Worm (Caenorhabditis elegans) whole organism, young adult: ENCODE data around the gene T08G5.2.

Experiments used
- F37B4.10 ChIP-seq: fragments of 200-800 bp; sonication (Bioruptor generic); IDR thresholded peaks from 2 replicates; pipeline ENCODE4 v1.3.6; 2022; ENCODE audit warnings: missing genetic modification characterization, missing compliant biosample characterization
- F55B11.4 ChIP-seq: sonication (generic microtip); optimal IDR thresholded peaks from 2 replicates; lab custom pipeline; 2016; ENCODE audit warnings: missing compliant biosample characterization, missing genetic modification characterization, borderline replicate concordance; ENCODE audit not compliant: insufficient read depth
- T07F8.4 ChIP-seq: sonication (generic microtip); optimal IDR thresholded peaks from 2 replicates; lab custom pipeline; 2016; ENCODE audit warnings: mild to moderate bottlenecking, missing genetic modification characterization, moderate library complexity, missing compliant biosample characterization
- Y95B8A.8 ChIP-seq: fragments of 200-800 bp; sonication (Bioruptor generic); IDR thresholded peaks from 2 replicates; pipeline ENCODE4 v1.3.6; 2022; ENCODE audit warnings: missing genetic modification reagents, missing genetic modification characterization, missing compliant biosample characterization
- ZK185.1 ChIP-seq: sonication (generic microtip); optimal IDR thresholded peaks from 2 replicates; lab custom pipeline; 2016; ENCODE audit warnings: mild to moderate bottlenecking, missing genetic modification characterization, missing compliant biosample characterization; ENCODE audit not compliant: poor library complexity, severe bottlenecking
- ama-1 ChIP-seq, 3 experiments: fragments of 150-350 bp in 1 of 3; sonication (generic microtip) in 2 of 3; optimal IDR thresholded peaks; 2 replicates each; lab custom pipeline; 2014 to 2018; ENCODE audit warnings: missing biosample characterization in 2 of 3, missing genetic modification characterization in 2 of 3, missing genetic modification reagents in 2 of 3
- aptf-2 ChIP-seq: fragments of 200-800 bp; sonication (Bioruptor generic); conservative IDR thresholded peaks from 2 replicates; pipeline ENCODE4 v1.3.6; 2022; ENCODE audit warnings: missing genetic modification reagents, missing genetic modification characterization, missing compliant biosample characterization
- aptf-3 ChIP-seq: fragments of 200-800 bp; sonication (Bioruptor generic); IDR thresholded peaks from 2 replicates; pipeline ENCODE4 v1.3.6; 2022; ENCODE audit warnings: missing genetic modification characterization, missing compliant biosample characterization
- atf-7 ChIP-seq: sonication (generic microtip); optimal IDR thresholded peaks from 2 replicates; lab custom pipeline; 2017; ENCODE audit warnings: mild to moderate bottlenecking, missing genetic modification characterization, missing compliant biosample characterization
- attf-3 ChIP-seq: fragments of 200-800 bp; sonication (Bioruptor generic); conservative IDR thresholded peaks from 2 replicates; pipeline ENCODE4 v1.3.6; 2022; ENCODE audit warnings: missing genetic modification reagents, missing genetic modification characterization, missing compliant biosample characterization
- attf-5 ChIP-seq: fragments of 200-800 bp; sonication (Bioruptor generic); optimal IDR thresholded peaks from 2 replicates; lab custom pipeline; 2018; ENCODE audit warnings: mild to moderate bottlenecking, missing genetic modification characterization, missing compliant biosample characterization
- bed-2 ChIP-seq: fragments of 200-800 bp; sonication (Bioruptor generic); IDR thresholded peaks from 2 replicates; pipeline ENCODE4 v1.3.6; 2022; ENCODE audit warnings: missing genetic modification reagents, missing genetic modification characterization, missing compliant biosample characterization
- cebp-2 ChIP-seq: fragments of 200-800 bp; sonication (Bioruptor generic); IDR thresholded peaks from 2 replicates; pipeline ENCODE4 v1.3.6; 2022; ENCODE audit warnings: missing genetic modification characterization, missing compliant biosample characterization
- ceh-100 ChIP-seq: fragments of 200-800 bp; sonication (Bioruptor generic); IDR thresholded peaks from 2 replicates; pipeline ENCODE4 v1.3.6; 2022; ENCODE audit warnings: missing genetic modification reagents, missing genetic modification characterization, missing compliant biosample characterization
- ceh-27 ChIP-seq: fragments of 200-800 bp; sonication (Bioruptor generic); optimal IDR thresholded peaks from 2 replicates; lab custom pipeline; 2018; ENCODE audit warnings: mild to moderate bottlenecking, missing genetic modification characterization, moderate library complexity, missing compliant biosample characterization
- ceh-58 ChIP-seq: fragments of 200-800 bp; sonication (Bioruptor generic); IDR thresholded peaks from 2 replicates; pipeline ENCODE4 v1.3.6; 2022; ENCODE audit warnings: missing genetic modification characterization, missing compliant biosample characterization
- efl-1 ChIP-seq: fragments of 150-350 bp; optimal IDR thresholded peaks from 2 replicates; lab custom pipeline; 2014; ENCODE audit warnings: missing biosample characterization, missing genetic modification reagents, missing genetic modification characterization
- egl-18 ChIP-seq: fragments of 200-800 bp; sonication (Bioruptor generic); IDR thresholded peaks from 2 replicates; pipeline ENCODE4 v1.3.6; 2022; ENCODE audit warnings: missing genetic modification reagents, missing genetic modification characterization, missing compliant biosample characterization
- egrh-3 ChIP-seq: fragments of 200-800 bp; sonication (Bioruptor generic); IDR thresholded peaks from 2 replicates; pipeline ENCODE4 v1.3.6; 2022; ENCODE audit warnings: missing genetic modification reagents, missing genetic modification characterization, missing compliant biosample characterization
- fkh-3 ChIP-seq: sonication (generic microtip); optimal IDR thresholded peaks from 2 replicates; lab custom pipeline; 2016; ENCODE audit warnings: mild to moderate bottlenecking, missing genetic modification characterization, missing compliant biosample characterization
- him-1 ChIP-seq: sonication (generic microtip); optimal IDR thresholded peaks from 2 replicates; lab custom pipeline; 2016; ENCODE audit warnings: missing genotype, missing genetic modification reagents, missing genetic modification characterization, missing compliant biosample characterization
- hlh-26 ChIP-seq: fragments of 200-800 bp; sonication (Bioruptor generic); conservative IDR thresholded peaks from 2 replicates; pipeline ENCODE4 v1.3.6; 2022; ENCODE audit warnings: missing genetic modification reagents, missing genetic modification characterization, missing compliant biosample characterization
- hrde-1 ChIP-seq: sonication (generic microtip); optimal IDR thresholded peaks from 2 replicates; lab custom pipeline; 2016; ENCODE audit warnings: missing genetic modification characterization, mild to moderate bottlenecking, missing compliant biosample characterization, moderate library complexity, missing genotype, missing genetic modification reagents, borderline replicate concordance
- hsf-1 ChIP-seq: fragments of 200-800 bp; sonication (Bioruptor generic); IDR thresholded peaks from 2 replicates; pipeline ENCODE4 v1.3.6; 2022; ENCODE audit warnings: missing genetic modification reagents, missing genetic modification characterization, missing compliant biosample characterization
- lin-35 ChIP-seq, 3 experiments: fragments of 150-350 bp in 2 of 3; sonication (generic microtip) in 1 of 3; optimal IDR thresholded peaks; 2 replicates each; lab custom pipeline; 2014 to 2018; ENCODE audit warnings: missing biosample characterization in 3 of 3, missing genetic modification characterization in 3 of 3, missing genetic modification reagents in 3 of 3
- madf-3 ChIP-seq: fragments of 200-800 bp; sonication (Bioruptor generic); IDR thresholded peaks from 2 replicates; pipeline ENCODE4 v1.3.6; 2022; ENCODE audit warnings: missing genetic modification reagents, missing genetic modification characterization, missing compliant biosample characterization
- mcd-1 ChIP-seq: fragments of 200-800 bp; sonication (Bioruptor generic); IDR thresholded peaks from 2 replicates; pipeline ENCODE4 v1.3.6; 2022; ENCODE audit warnings: missing genetic modification reagents, missing genetic modification characterization, missing compliant biosample characterization
- mes-4 ChIP-seq: sonication (generic microtip); optimal IDR thresholded peaks from 2 replicates; lab custom pipeline; 2016; ENCODE audit warnings: missing genotype, missing genetic modification characterization, missing compliant biosample characterization
- mxl-1 ChIP-seq: sonication (generic microtip); optimal IDR thresholded peaks from 2 replicates; lab custom pipeline; 2016; ENCODE audit warnings: missing genetic modification characterization, missing compliant biosample characterization
- nhr-120 ChIP-seq: fragments of 200-800 bp; sonication (Bioruptor generic); IDR thresholded peaks from 2 replicates; pipeline ENCODE4 v1.3.6; 2022; ENCODE audit warnings: missing genetic modification characterization, missing compliant biosample characterization
- pbrm-1 ChIP-seq: fragments of 200-800 bp; sonication (Bioruptor generic); IDR thresholded peaks from 2 replicates; pipeline ENCODE4 v1.3.6; 2022; ENCODE audit warnings: missing genetic modification reagents, missing genetic modification characterization, missing compliant biosample characterization
- repo-1 ChIP-seq: sonication (generic microtip); optimal IDR thresholded peaks from 2 replicates; lab custom pipeline; 2017; ENCODE audit warnings: mild to moderate bottlenecking, missing genetic modification characterization, missing compliant biosample characterization
- snpc-1.1 ChIP-seq: sonication (generic microtip); optimal IDR thresholded peaks from 2 replicates; lab custom pipeline; 2017; ENCODE audit warnings: missing genetic modification characterization, mild to moderate bottlenecking, missing compliant biosample characterization, antibody characterized with exemption, moderate library complexity, missing genotype, missing genetic modification reagents; ENCODE audit not compliant: insufficient read depth
- somi-1 ChIP-seq: fragments of 200-800 bp; sonication (Bioruptor generic); optimal IDR thresholded peaks from 2 replicates; lab custom pipeline; 2018; ENCODE audit warnings: mild to moderate bottlenecking, missing genetic modification characterization, missing compliant biosample characterization
- zfh-2 ChIP-seq: fragments of 200-800 bp; sonication (Bioruptor generic); conservative IDR thresholded peaks from 2 replicates; pipeline ENCODE4 v1.3.6; 2022; ENCODE audit warnings: missing genetic modification reagents, missing genetic modification characterization, missing compliant biosample characterization
- ztf-25 ChIP-seq: fragments of 200-800 bp; sonication (Bioruptor generic); IDR thresholded peaks from 2 replicates; pipeline ENCODE4 v1.3.6; 2022; ENCODE audit warnings: missing genetic modification reagents, missing genetic modification characterization, missing compliant biosample characterization
- ztf-28 ChIP-seq: fragments of 200-800 bp; sonication (Bioruptor generic); IDR thresholded peaks from 2 replicates; pipeline ENCODE4 v1.3.6; 2022; ENCODE audit warnings: missing genetic modification reagents, missing genetic modification characterization, missing compliant biosample characterization
- ztf-3 ChIP-seq: fragments of 200-800 bp; sonication (Bioruptor generic); optimal IDR thresholded peaks from 2 replicates; lab custom pipeline; 2018; ENCODE audit warnings: mild to moderate bottlenecking, missing genetic modification characterization, missing compliant biosample characterization

Gene T08G5.2

ce11 chrV:14026194-14026593 lies at the start of gene T08G5.2:
TSS of gene T08G5.2 (minus strand) at chrV:14026294.
- TF ChIP-seq zfh-2 (GFP tag; lab: Robert Waterston, UW) (no peak), repo-1 (tag; lab: Kevin White, UChicago) (no peak), ztf-28 (GFP tag; lab: Robert Waterston, UW) (no peak), fkh-3 (no peak)

ce11 chrV:14074160-14074559 lies 48.1 kb upstream of the T08G5.2 start, which contains the start of gene D1086.11:
TSS of gene D1086.11 (plus strand) at chrV:14074460.
- TF ChIP-seq hsf-1 (no peak), efl-1 (GFP tag; lab: Kevin White, UChicago) (no peak), hlh-26 (GFP tag; lab: Robert Waterston, UW) (no peak), ceh-27 (GFP tag; lab: Kevin White, UChicago) (no peak), egl-18 (GFP tag; lab: Robert Waterston, UW) (no peak), aptf-2 (GFP tag; lab: Robert Waterston, UW) (no peak)

- TF ChIP-seq pbrm-1 (GFP tag; lab: Robert Waterston, UW) (no peak), somi-1 (GFP tag; lab: Kevin White, UChicago) (no peak), T07F8.4 (tag; lab: Kevin White, UChicago) (no peak), ZK185.1 (no peak), lin-35 (GFP tag; optimal IDR thresholded peaks at IDR 0.05; lab: Kevin White, UChicago) (no peak), attf-5 (no peak), ama-1 (optimal IDR thresholded peaks at IDR 0.05; lab: Kevin White, UChicago) (no peak), ama-1 (GFP tag; optimal IDR thresholded peaks at IDR 0.05; lab: Kevin White, UChicago) (no peak), Y95B8A.8 (GFP tag; lab: Robert Waterston, UW) (no peak), nhr-120 (no peak), him-1 (tag; lab: Kevin White, UChicago) (no peak), attf-3 (GFP tag; lab: Robert Waterston, UW) (no peak), F55B11.4 (tag; lab: Kevin White, UChicago) (no peak), F37B4.10 (no peak), aptf-3 (GFP tag; lab: Robert Waterston, UW) (no peak), mcd-1 (GFP tag; lab: Robert Waterston, UW) (no peak), ztf-3 (GFP tag; lab: Kevin White, UChicago) (no peak)
These were observed 43.8 kb upstream of the T08G5.2 start for ce11 chrV:14069899-14070298.

ce11 chrV:14067816-14068296 lies 41.8 kb upstream of the T08G5.2 start, which contains the start of gene D1086.17:
TSS of gene D1086.17 (plus strand) at chrV:14067866.
- TF ChIP-seq F55B11.4 (tag; lab: Kevin White, UChicago) (no peak), cebp-2 (no peak), egrh-3 (GFP tag; lab: Robert Waterston, UW) (no peak), ceh-58 (no peak), ztf-25 (GFP tag; lab: Robert Waterston, UW) (no peak), efl-1 (GFP tag; lab: Kevin White, UChicago) (no peak), mes-4 (tag; lab: Kevin White, UChicago) (no peak), lin-35 (GFP tag; optimal IDR thresholded peaks at IDR 0.05; lab: Kevin White, UChicago) (no peak), mxl-1 (tag; lab: Kevin White, UChicago) (no peak), bed-2 (GFP tag; lab: Robert Waterston, UW) (no peak), madf-3 (GFP tag; lab: Robert Waterston, UW) (no peak), ceh-100 (GFP tag; lab: Robert Waterston, UW) (no peak), hrde-1 (no peak), somi-1 (GFP tag; lab: Kevin White, UChicago) (no peak), atf-7 (no peak), snpc-1.1 (no peak)
